Fruit fly (Drosophila melanogaster) whole organism, embryonic: ENCODE results near the gene CG18281.

Source experiments
- Max ChIP-seq: fragments of 200-800 bp; sonication (Bioruptor generic); optimal IDR thresholded peaks from 2 replicates; lab custom pipeline; 2016; ENCODE audit warnings: missing biosample characterization, mild to moderate bottlenecking, missing genetic modification characterization
- lov ChIP-seq, 2 experiments: fragments of 200-800 bp in 1 of 2; fragments of >200 bp in 1 of 2; sonication (Bioruptor generic) in 1 of 2; IDR thresholded peaks in 1 of 2; optimal IDR thresholded peaks in 1 of 2; 2 replicates in 1 of 2; 3 replicates in 1 of 2; pipeline versions ENCODE4 v1.3.6 to Lab custom; 2017 to 2022; ENCODE audit warnings: missing biosample characterization in 1 of 2, missing genetic modification characterization in 1 of 2

DNA sequence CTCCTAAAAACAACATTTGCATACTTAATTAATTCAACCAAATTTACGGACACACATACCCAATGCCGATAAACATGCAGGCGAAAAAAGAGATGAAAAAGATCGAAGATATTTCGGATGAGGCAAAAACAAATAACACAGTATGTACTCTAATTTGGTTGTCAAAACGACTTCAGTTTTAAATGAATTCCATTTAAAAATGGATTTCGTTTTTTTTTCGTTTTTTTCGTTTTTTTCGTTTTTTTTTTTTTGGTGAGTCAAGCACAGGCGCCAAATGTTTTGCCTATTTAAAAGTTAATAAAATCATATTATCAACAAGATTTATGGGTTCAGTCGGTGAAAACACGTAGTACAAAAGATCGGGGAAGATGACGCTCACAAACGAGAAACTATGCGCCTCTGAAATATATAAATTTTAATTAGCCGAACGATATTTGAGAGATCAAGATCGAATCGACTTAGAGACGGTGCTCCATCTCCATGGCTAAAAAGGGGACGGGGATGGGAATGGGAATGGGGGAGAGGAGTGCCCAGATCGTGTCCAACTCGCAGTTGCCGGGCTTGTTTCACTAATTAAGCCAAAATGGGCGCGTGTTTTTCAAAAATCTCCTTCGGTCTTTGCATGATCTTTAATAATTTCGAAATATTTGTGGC lies 48.7 kb downstream of the CG18281 start:
- TF ChIP-seq Max (GFP tag; lab: Kevin White, UChicago) (no peak), lov (optimal IDR thresholded peaks at IDR 0.05; lab: Kevin White, UChicago) (no peak), lov (GFP tag; IDR thresholded peaks at IDR 0.05; lab: Robert Waterston, UW) (no peak)
